Worm (Caenorhabditis elegans) whole organism, young adult: ENCODE results near the gene F59A1.16.

Experiments used
- B0019.2 ChIP-seq: fragments of 200-800 bp; sonication (Bioruptor generic); conservative IDR thresholded peaks from 2 replicates; pipeline ENCODE4 v1.3.6; 2022; ENCODE audit warnings: missing genetic modification reagents, missing genetic modification characterization, missing compliant biosample characterization
- C06A6.2 ChIP-seq: fragments of 200-800 bp; sonication (Bioruptor generic); conservative IDR thresholded peaks from 2 replicates; pipeline ENCODE4 v1.3.6; 2022; ENCODE audit warnings: missing genetic modification characterization, missing compliant biosample characterization
- F37B4.10 ChIP-seq: fragments of 200-800 bp; sonication (Bioruptor generic); IDR thresholded peaks from 2 replicates; pipeline ENCODE4 v1.3.6; 2022; ENCODE audit warnings: missing genetic modification characterization, missing compliant biosample characterization
- F55B11.4 ChIP-seq: sonication (generic microtip); optimal IDR thresholded peaks from 2 replicates; lab custom pipeline; 2016; ENCODE audit warnings: missing compliant biosample characterization, missing genetic modification characterization, borderline replicate concordance; ENCODE audit not compliant: insufficient read depth
- K11D2.4 ChIP-seq: fragments of 200-800 bp; sonication (Bioruptor generic); IDR thresholded peaks from 2 replicates; pipeline ENCODE4 v1.3.6; 2022; ENCODE audit warnings: missing genetic modification reagents, missing genetic modification characterization, missing compliant biosample characterization
- Y53F4B.3 ChIP-seq: fragments of 200-800 bp; sonication (Bioruptor generic); IDR thresholded peaks from 2 replicates; pipeline ENCODE4 v1.3.6; 2022; ENCODE audit warnings: missing genetic modification reagents, missing genetic modification characterization, missing compliant biosample characterization
- Y56A3A.18 ChIP-seq: fragments of 200-800 bp; sonication (Bioruptor generic); IDR thresholded peaks from 2 replicates; pipeline ENCODE4 v1.3.6; 2022; ENCODE audit warnings: missing genetic modification reagents, missing genetic modification characterization, missing compliant biosample characterization
- Y79H2A.3 ChIP-seq: fragments of 200-800 bp; sonication (Bioruptor generic); conservative IDR thresholded peaks from 2 replicates; pipeline ENCODE4 v1.3.6; 2022; ENCODE audit warnings: missing genetic modification reagents, missing genetic modification characterization, missing compliant biosample characterization
- ZK185.1 ChIP-seq: sonication (generic microtip); optimal IDR thresholded peaks from 2 replicates; lab custom pipeline; 2016; ENCODE audit warnings: mild to moderate bottlenecking, missing genetic modification characterization, missing compliant biosample characterization; ENCODE audit not compliant: poor library complexity, severe bottlenecking
- aptf-3 ChIP-seq: fragments of 200-800 bp; sonication (Bioruptor generic); IDR thresholded peaks from 2 replicates; pipeline ENCODE4 v1.3.6; 2022; ENCODE audit warnings: missing genetic modification characterization, missing compliant biosample characterization
- attf-3 ChIP-seq: fragments of 200-800 bp; sonication (Bioruptor generic); conservative IDR thresholded peaks from 2 replicates; pipeline ENCODE4 v1.3.6; 2022; ENCODE audit warnings: missing genetic modification reagents, missing genetic modification characterization, missing compliant biosample characterization
- attf-6 ChIP-seq: fragments of 200-800 bp; sonication (Bioruptor generic); IDR thresholded peaks from 2 replicates; pipeline ENCODE4 v1.3.6; 2022; ENCODE audit warnings: missing genetic modification reagents, missing genetic modification characterization, missing compliant biosample characterization
- cebp-1 ChIP-seq, 2 experiments: fragments of 200-800 bp in 1 of 2; sonication (Bioruptor generic) in 1 of 2; sonication (generic microtip) in 1 of 2; IDR thresholded peaks in 1 of 2; optimal IDR thresholded peaks in 1 of 2; 2 replicates each; pipeline versions ENCODE4 v1.3.6 to Lab custom; 2017 to 2022; ENCODE audit warnings: missing compliant biosample characterization in 2 of 2, missing genetic modification characterization in 2 of 2, mild to moderate bottlenecking in 1 of 2, missing genetic modification reagents in 1 of 2, moderate library complexity in 1 of 2
- ceh-100 ChIP-seq: fragments of 200-800 bp; sonication (Bioruptor generic); IDR thresholded peaks from 2 replicates; pipeline ENCODE4 v1.3.6; 2022; ENCODE audit warnings: missing genetic modification reagents, missing genetic modification characterization, missing compliant biosample characterization
- ceh-40 ChIP-seq: fragments of 200-800 bp; sonication (Bioruptor generic); IDR thresholded peaks from 2 replicates; pipeline ENCODE4 v1.3.6; 2022; ENCODE audit warnings: missing genetic modification characterization, missing compliant biosample characterization
- ceh-58 ChIP-seq: fragments of 200-800 bp; sonication (Bioruptor generic); IDR thresholded peaks from 2 replicates; pipeline ENCODE4 v1.3.6; 2022; ENCODE audit warnings: missing genetic modification characterization, missing compliant biosample characterization
- ceh-91 ChIP-seq: fragments of 200-800 bp; sonication (Bioruptor generic); IDR thresholded peaks from 2 replicates; pipeline ENCODE4 v1.3.6; 2022; ENCODE audit warnings: missing genetic modification reagents, missing genetic modification characterization, missing compliant biosample characterization
- dpff-1 ChIP-seq: sonication (generic microtip); optimal IDR thresholded peaks from 2 replicates; lab custom pipeline; 2017; ENCODE audit warnings: mild to moderate bottlenecking, missing genetic modification characterization, missing compliant biosample characterization
- dpl-1 ChIP-seq: fragments of 150-350 bp; optimal IDR thresholded peaks from 2 replicates; lab custom pipeline; 2014; ENCODE audit warnings: missing biosample characterization, missing genetic modification reagents, missing genetic modification characterization
- efl-1 ChIP-seq: fragments of 150-350 bp; optimal IDR thresholded peaks from 2 replicates; lab custom pipeline; 2014; ENCODE audit warnings: missing biosample characterization, missing genetic modification reagents, missing genetic modification characterization
- him-1 ChIP-seq: sonication (generic microtip); optimal IDR thresholded peaks from 2 replicates; lab custom pipeline; 2016; ENCODE audit warnings: missing genotype, missing genetic modification reagents, missing genetic modification characterization, missing compliant biosample characterization
- hlh-26 ChIP-seq: fragments of 200-800 bp; sonication (Bioruptor generic); conservative IDR thresholded peaks from 2 replicates; pipeline ENCODE4 v1.3.6; 2022; ENCODE audit warnings: missing genetic modification reagents, missing genetic modification characterization, missing compliant biosample characterization
- hmg-1.2 ChIP-seq: fragments of 200-800 bp; sonication (Bioruptor generic); IDR thresholded peaks from 2 replicates; pipeline ENCODE4 v1.3.6; 2022; ENCODE audit warnings: missing genetic modification reagents, missing genetic modification characterization, missing compliant biosample characterization
- let-526 ChIP-seq: fragments of 200-800 bp; sonication (Bioruptor generic); IDR thresholded peaks from 2 replicates; pipeline ENCODE4 v1.3.6; 2022; ENCODE audit warnings: missing genetic modification reagents, missing genetic modification characterization, missing compliant biosample characterization
- lin-26 ChIP-seq: fragments of 200-800 bp; sonication (Bioruptor generic); IDR thresholded peaks from 2 replicates; pipeline ENCODE4 v1.3.6; 2022; ENCODE audit warnings: missing genetic modification reagents, missing genetic modification characterization, missing compliant biosample characterization
- lin-54 ChIP-seq: fragments of 200-800 bp; sonication (Bioruptor generic); optimal IDR thresholded peaks from 2 replicates; lab custom pipeline; 2018; ENCODE audit warnings: mild to moderate bottlenecking, missing genetic modification characterization, missing compliant biosample characterization
- madf-8 ChIP-seq: fragments of 200-800 bp; sonication (Bioruptor generic); conservative IDR thresholded peaks from 2 replicates; pipeline ENCODE4 v1.3.6; 2022; ENCODE audit warnings: missing genetic modification reagents, missing genetic modification characterization, missing compliant biosample characterization
- mcd-1 ChIP-seq: fragments of 200-800 bp; sonication (Bioruptor generic); IDR thresholded peaks from 2 replicates; pipeline ENCODE4 v1.3.6; 2022; ENCODE audit warnings: missing genetic modification reagents, missing genetic modification characterization, missing compliant biosample characterization
- mes-4 ChIP-seq: sonication (generic microtip); optimal IDR thresholded peaks from 2 replicates; lab custom pipeline; 2016; ENCODE audit warnings: missing genotype, missing genetic modification characterization, missing compliant biosample characterization
- nfyb-1 ChIP-seq: fragments of 200-800 bp; sonication (Bioruptor generic); IDR thresholded peaks from 2 replicates; pipeline ENCODE4 v1.3.6; 2022; ENCODE audit warnings: missing genetic modification reagents, missing genetic modification characterization, missing compliant biosample characterization
- pbrm-1 ChIP-seq: fragments of 200-800 bp; sonication (Bioruptor generic); IDR thresholded peaks from 2 replicates; pipeline ENCODE4 v1.3.6; 2022; ENCODE audit warnings: missing genetic modification reagents, missing genetic modification characterization, missing compliant biosample characterization
- rcor-1 ChIP-seq: fragments of 200-800 bp; sonication (Bioruptor generic); IDR thresholded peaks from 2 replicates; pipeline ENCODE4 v1.3.6; 2022; ENCODE audit warnings: missing genetic modification reagents, missing genetic modification characterization, missing compliant biosample characterization
- rpc-1 ChIP-seq, 2 experiments: fragments of 150-350 bp in 1 of 2; sonication (generic microtip) in 1 of 2; optimal IDR thresholded peaks; 2 replicates each; lab custom pipeline; 2014 to 2018; ENCODE audit warnings: missing biosample characterization in 1 of 2, missing genetic modification characterization in 1 of 2, missing genetic modification reagents in 1 of 2, missing genotype in 1 of 2
- sdz-38 ChIP-seq: sonication (generic microtip); optimal IDR thresholded peaks from 2 replicates; lab custom pipeline; 2016; ENCODE audit warnings: missing genotype, missing genetic modification characterization, missing compliant biosample characterization
- snpc-1.1 ChIP-seq: sonication (generic microtip); optimal IDR thresholded peaks from 2 replicates; lab custom pipeline; 2017; ENCODE audit warnings: missing genetic modification characterization, mild to moderate bottlenecking, missing compliant biosample characterization, antibody characterized with exemption, moderate library complexity, missing genotype, missing genetic modification reagents; ENCODE audit not compliant: insufficient read depth
- snpc-1.3 ChIP-seq: sonication (generic microtip); optimal IDR thresholded peaks from 2 replicates; lab custom pipeline; 2017; ENCODE audit warnings: missing genetic modification characterization, mild to moderate bottlenecking, missing compliant biosample characterization, antibody characterized with exemption, moderate library complexity, missing genotype, missing genetic modification reagents; ENCODE audit not compliant: insufficient read depth
- snpc-4 ChIP-seq, 5 experiments: fragments of 150-350 bp in 1 of 5; sonication (generic microtip) in 4 of 5; optimal IDR thresholded peaks; 2 replicates each; lab custom pipeline; 2014 to 2018; ENCODE audit warnings: missing genetic modification characterization in 5 of 5, missing biosample characterization in 3 of 5, antibody characterized with exemption in 2 of 5, mild to moderate bottlenecking in 2 of 5, missing compliant biosample characterization in 2 of 5, missing genotype in 2 of 5, moderate library complexity in 2 of 5, missing genetic modification reagents in 1 of 5
- somi-1 ChIP-seq: fragments of 200-800 bp; sonication (Bioruptor generic); optimal IDR thresholded peaks from 2 replicates; lab custom pipeline; 2018; ENCODE audit warnings: mild to moderate bottlenecking, missing genetic modification characterization, missing compliant biosample characterization
- sptf-2 ChIP-seq: fragments of 200-800 bp; sonication (Bioruptor generic); optimal IDR thresholded peaks from 2 replicates; lab custom pipeline; 2018; ENCODE audit warnings: mild to moderate bottlenecking, missing genetic modification characterization, missing compliant biosample characterization
- tlf-1 ChIP-seq: fragments of 200-800 bp; sonication (Bioruptor generic); optimal IDR thresholded peaks from 2 replicates; lab custom pipeline; 2018; ENCODE audit warnings: mild to moderate bottlenecking, missing genetic modification characterization, missing compliant biosample characterization
- unc-130 ChIP-seq: sonication (generic microtip); optimal IDR thresholded peaks from 2 replicates; lab custom pipeline; 2016; ENCODE audit warnings: missing genetic modification reagents, missing genetic modification characterization, missing compliant biosample characterization
- unc-62 ChIP-seq: fragments of 150-350 bp; optimal IDR thresholded peaks from 2 replicates; lab custom pipeline; 2014; ENCODE audit warnings: missing biosample characterization, missing genetic modification reagents, missing genetic modification characterization
- xnd-1 ChIP-seq: sonication (generic microtip); optimal IDR thresholded peaks from 2 replicates; lab custom pipeline; 2016; ENCODE audit warnings: missing genotype, missing genetic modification reagents, missing genetic modification characterization, missing compliant biosample characterization
- zfh-2 ChIP-seq: fragments of 200-800 bp; sonication (Bioruptor generic); conservative IDR thresholded peaks from 2 replicates; pipeline ENCODE4 v1.3.6; 2022; ENCODE audit warnings: missing genetic modification reagents, missing genetic modification characterization, missing compliant biosample characterization
- zim-3 ChIP-seq: sonication (generic microtip); optimal IDR thresholded peaks from 2 replicates; lab custom pipeline; 2017; ENCODE audit warnings: mild to moderate bottlenecking, missing genetic modification characterization, moderate library complexity, missing compliant biosample characterization
- ztf-18 ChIP-seq: sonication (generic microtip); optimal IDR thresholded peaks from 2 replicates; lab custom pipeline; 2016; ENCODE audit warnings: missing genotype, mild to moderate bottlenecking, missing genetic modification characterization, missing compliant biosample characterization
- ztf-26 ChIP-seq: sonication (generic microtip); optimal IDR thresholded peaks from 2 replicates; lab custom pipeline; 2017; ENCODE audit warnings: missing genetic modification characterization, missing compliant biosample characterization
- ztf-3 ChIP-seq: fragments of 200-800 bp; sonication (Bioruptor generic); optimal IDR thresholded peaks from 2 replicates; lab custom pipeline; 2018; ENCODE audit warnings: mild to moderate bottlenecking, missing genetic modification characterization, missing compliant biosample characterization

The F59A1.16 gene

ce11 chrV:17659228-17659627, 25.5 kb downstream of the F59A1.16 start, which contains the start of gene fbxa-108 (continued):
- TF ChIP-seq snpc-1.3 (no peak), dpl-1 (no peak), efl-1 (no peak), F37B4.10 (GFP tag; lab: Robert Waterston, UW) (no peak), ceh-91 (GFP tag; lab: Robert Waterston, UW) (no peak), him-1 (no peak), snpc-1.1 (tag; lab: Kevin White, UChicago) (no peak), aptf-3 (GFP tag; lab: Robert Waterston, UW) (no peak), ztf-18 (tag; lab: Kevin White, UChicago) (no peak), sdz-38 (tag; lab: Kevin White, UChicago) (no peak), sptf-2 (no peak), Y53F4B.3 (GFP tag; lab: Robert Waterston, UW) (no peak), xnd-1 (tag; lab: Kevin White, UChicago) (no peak), madf-8 (no peak), ztf-3 (GFP tag; lab: Kevin White, UChicago) (no peak), F55B11.4 (tag; lab: Kevin White, UChicago) (no peak), B0019.2 (GFP tag; lab: Robert Waterston, UW) (no peak), pbrm-1 (no peak), tlf-1 (GFP tag; lab: Kevin White, UChicago) (no peak), mcd-1 (no peak), attf-6 (no peak), snpc-4 (GFP tag; optimal IDR thresholded peaks at IDR 0.05; lab: Kevin White, UChicago) (no peak), snpc-4 (tag; optimal IDR thresholded peaks at IDR 0.05; lab: Kevin White, UChicago) (peak in 3 of 4 experiments; percentile 45 to 71 (median 61)), ZK185.1 (tag; lab: Kevin White, UChicago) (no peak), mes-4 (tag; lab: Kevin White, UChicago) (no peak), zfh-2 (GFP tag; lab: Robert Waterston, UW) (no peak), rcor-1 (GFP tag; lab: Robert Waterston, UW) (no peak), ceh-40 (no peak), dpff-1 (tag; lab: Kevin White, UChicago) (no peak), C06A6.2 (GFP tag; lab: Robert Waterston, UW) (no peak), ceh-100 (GFP tag; lab: Robert Waterston, UW) (no peak), zim-3 (tag; lab: Kevin White, UChicago) (no peak), Y56A3A.18 (GFP tag; lab: Robert Waterston, UW) (no peak), attf-3 (GFP tag; lab: Robert Waterston, UW) (no peak), let-526 (no peak), rpc-1 (optimal IDR thresholded peaks at IDR 0.05; lab: Kevin White, UChicago) (no peak), rpc-1 (tag; optimal IDR thresholded peaks at IDR 0.05; lab: Kevin White, UChicago) (no peak), lin-26 (GFP tag; lab: Robert Waterston, UW) (no peak), unc-130 (GFP tag; lab: Kevin White, UChicago) (no peak), K11D2.4 (GFP tag; lab: Robert Waterston, UW) (no peak), nfyb-1 (peak; percentile 60; the same call in 1 of the 2 replicates), unc-62 (GFP tag; lab: Kevin White, UChicago) (peak; percentile 17), hlh-26 (GFP tag; lab: Robert Waterston, UW) (no peak), ztf-26 (tag; lab: Kevin White, UChicago) (no peak), somi-1 (no peak), ceh-58 (GFP tag; lab: Robert Waterston, UW) (no peak), lin-54 (GFP tag; lab: Kevin White, UChicago) (no peak), cebp-1 (GFP tag; IDR thresholded peaks at IDR 0.05; lab: Robert Waterston, UW) (peak; percentile 97), cebp-1 (tag; optimal IDR thresholded peaks at IDR 0.05; lab: Kevin White, UChicago) (peak; percentile 97), hmg-1.2 (GFP tag; lab: Robert Waterston, UW) (no peak), Y79H2A.3 (GFP tag; lab: Robert Waterston, UW) (no peak)
